Fruit fly (Drosophila melanogaster) whole organism: ENCODE measurements around the gene CG14252.

Source experiments
- CG8478 ChIP-seq: fragments of >200 bp; optimal IDR thresholded peaks from 2 replicates; lab custom pipeline; 2018; ENCODE audit warnings: inconsistent platforms
- Dll ChIP-seq: fragments of >200 bp; optimal IDR thresholded peaks from 2 replicates; lab custom pipeline; 2017
- EcR ChIP-seq, 2 experiments: fragments of >200 bp; optimal IDR thresholded peaks; 2 replicates each; lab custom pipeline; 2017; ENCODE audit warnings: missing biosample characterization in 2 of 2, missing genetic modification characterization in 2 of 2, missing genetic modification reagents in 2 of 2
- pan ChIP-seq: fragments of >200 bp; optimal IDR thresholded peaks from 2 replicates; lab custom pipeline; 2017
- psq ChIP-seq: fragments of >200 bp; optimal IDR thresholded peaks from 2 replicates; lab custom pipeline; 2017
- usp ChIP-seq: fragments of >200 bp; optimal IDR thresholded peaks from 2 replicates; lab custom pipeline; 2017; ENCODE audit warnings: missing biosample characterization, missing genetic modification characterization, mixed read lengths

- no peak for TF ChIP-seq usp
- no peak for TF ChIP-seq Dll (lab: Kevin White, UChicago)
- TF ChIP-seq pan (lab: Kevin White, UChicago) = no peak
- TF ChIP-seq CG8478 = no peak
- no peak for TF ChIP-seq psq (lab: Kevin White, UChicago)
- TF ChIP-seq EcR (GFP tag; optimal IDR thresholded peaks at IDR 0.05; lab: Kevin White, UChicago) = no peak
Observed at dm6 chr3R:26996642-26997041, 51.3 kb downstream of the CG14252 start, which contains the start of gene RYa-R.
